Worm (Caenorhabditis elegans) whole organism, L1 larva: ENCODE results near the gene plp-2.

Source experiments
- C16A3.4 ChIP-seq: fragments of 150-350 bp; optimal IDR thresholded peaks from 2 replicates; lab custom pipeline; 2014; ENCODE audit warnings: missing biosample characterization, missing genetic modification characterization
- C34B4.2 ChIP-seq: sonication (generic microtip); optimal IDR thresholded peaks from 2 replicates; lab custom pipeline; 2017; ENCODE audit warnings: mild to moderate bottlenecking, missing genetic modification characterization, missing compliant biosample characterization
- Y116A8C.19 ChIP-seq: sonication (generic microtip); optimal IDR thresholded peaks from 2 replicates; lab custom pipeline; 2016; ENCODE audit warnings: missing compliant biosample characterization, missing genetic modification characterization, borderline replicate concordance
- aha-1 ChIP-seq: fragments of 150-350 bp; optimal IDR thresholded peaks from 2 replicates; lab custom pipeline; 2014; ENCODE audit warnings: missing biosample characterization, missing genetic modification characterization
- alr-1 ChIP-seq: fragments of 200-800 bp; sonication (Bioruptor generic); optimal IDR thresholded peaks from 2 replicates; lab custom pipeline; 2018; ENCODE audit warnings: borderline replicate concordance, mild to moderate bottlenecking, missing genetic modification characterization, missing compliant biosample characterization
- aly-2 ChIP-seq: fragments of 150-350 bp; optimal IDR thresholded peaks from 2 replicates; lab custom pipeline; 2014; ENCODE audit warnings: missing biosample characterization, missing genetic modification characterization
- blmp-1 ChIP-seq: fragments of 150-350 bp; optimal IDR thresholded peaks from 2 replicates; lab custom pipeline; 2014; ENCODE audit warnings: missing biosample characterization, missing genetic modification characterization
- ceh-63 ChIP-seq: fragments of 200-800 bp; sonication (Bioruptor generic); optimal IDR thresholded peaks from 2 replicates; lab custom pipeline; 2018; ENCODE audit warnings: mild to moderate bottlenecking, missing genetic modification characterization, missing compliant biosample characterization
- ceh-88 ChIP-seq: fragments of 200-800 bp; sonication (Bioruptor generic); IDR thresholded peaks from 2 replicates; pipeline ENCODE4 v1.3.6; 2022; ENCODE audit warnings: missing genetic modification characterization, missing compliant biosample characterization
- efl-3 ChIP-seq: fragments of 200-800 bp; sonication (Bioruptor generic); optimal IDR thresholded peaks from 2 replicates; lab custom pipeline; 2018; ENCODE audit warnings: mild to moderate bottlenecking, missing genetic modification characterization, missing compliant biosample characterization
- egl-13 ChIP-seq: sonication (generic microtip); optimal IDR thresholded peaks from 2 replicates; lab custom pipeline; 2016; ENCODE audit warnings: missing genotype, missing genetic modification reagents, missing genetic modification characterization, missing compliant biosample characterization
- elt-3 ChIP-seq, 6 experiments: fragments of 150-350 bp in 1 of 6; sonication (generic microtip); optimal IDR thresholded peaks; 2 replicates each; lab custom pipeline; 2017 to 2018; ENCODE audit warnings: missing biosample characterization in 6 of 6, missing genetic modification characterization in 6 of 6, inconsistent platforms in 1 of 6
- ets-5 ChIP-seq: fragments of 200-800 bp; sonication (Bioruptor generic); IDR thresholded peaks from 2 replicates; pipeline ENCODE4 v1.3.6; 2022; ENCODE audit warnings: missing genetic modification characterization, missing compliant biosample characterization
- fkh-10 ChIP-seq: sonication (generic microtip); optimal IDR thresholded peaks from 2 replicates; lab custom pipeline; 2017; ENCODE audit warnings: missing biosample characterization, missing genetic modification reagents, missing genetic modification characterization
- fkh-4 ChIP-seq: sonication (generic microtip); optimal IDR thresholded peaks from 2 replicates; lab custom pipeline; 2016; ENCODE audit warnings: missing compliant biosample characterization, missing genetic modification characterization, borderline replicate concordance
- hlh-4 ChIP-seq: sonication (generic microtip); optimal IDR thresholded peaks from 2 replicates; lab custom pipeline; 2016; ENCODE audit warnings: mild to moderate bottlenecking, missing genetic modification characterization, missing compliant biosample characterization
- isw-1 ChIP-seq: fragments of 200-800 bp; sonication (Bioruptor generic); IDR thresholded peaks from 2 replicates; pipeline ENCODE4 v1.3.6; 2022; ENCODE audit warnings: missing genetic modification characterization, missing compliant biosample characterization
- lin-14 ChIP-seq: fragments of 200-800 bp; sonication (Bioruptor generic); optimal IDR thresholded peaks from 2 replicates; lab custom pipeline; 2018; ENCODE audit warnings: mild to moderate bottlenecking, missing genetic modification characterization, moderate library complexity, missing compliant biosample characterization
- lin-15B ChIP-seq: fragments of 150-350 bp; sonication (generic microtip); optimal IDR thresholded peaks from 3 replicates; lab custom pipeline; 2014; ENCODE audit warnings: missing biosample characterization, missing genetic modification characterization
- lin-35 ChIP-seq, 2 experiments: fragments of 150-350 bp; optimal IDR thresholded peaks; 2 replicates each; lab custom pipeline; 2014; ENCODE audit warnings: missing biosample characterization in 2 of 2, missing genetic modification characterization in 2 of 2, missing genetic modification reagents in 2 of 2
- lir-3 ChIP-seq: sonication (generic microtip); optimal IDR thresholded peaks from 2 replicates; lab custom pipeline; 2016; ENCODE audit warnings: mild to moderate bottlenecking, missing genetic modification characterization, moderate library complexity, missing compliant biosample characterization; ENCODE audit not compliant: poor library complexity
- mef-2 ChIP-seq: fragments of 150-350 bp; optimal IDR thresholded peaks from 2 replicates; lab custom pipeline; 2014; ENCODE audit warnings: missing biosample characterization, missing genetic modification characterization
- nhr-19 ChIP-seq: fragments of 200-800 bp; sonication (Bioruptor generic); conservative IDR thresholded peaks from 2 replicates; pipeline ENCODE4 v1.3.6; 2022; ENCODE audit warnings: missing genetic modification characterization, missing compliant biosample characterization
- nhr-20 ChIP-seq: sonication (generic microtip); optimal IDR thresholded peaks from 2 replicates; lab custom pipeline; 2016; ENCODE audit warnings: mild to moderate bottlenecking, missing genetic modification characterization, missing compliant biosample characterization
- nhr-237 ChIP-seq: fragments of 150-350 bp; optimal IDR thresholded peaks from 2 replicates; lab custom pipeline; 2014; ENCODE audit warnings: missing biosample characterization, missing genetic modification characterization
- nhr-28 ChIP-seq: fragments of 150-350 bp; optimal IDR thresholded peaks from 2 replicates; lab custom pipeline; 2014; ENCODE audit warnings: missing biosample characterization, missing genetic modification characterization
- nhr-47 ChIP-seq: sonication (generic microtip); optimal IDR thresholded peaks from 2 replicates; lab custom pipeline; 2016; ENCODE audit warnings: mild to moderate bottlenecking, missing genetic modification characterization, moderate library complexity, missing compliant biosample characterization
- nhr-76 ChIP-seq: sonication (generic microtip); optimal IDR thresholded peaks from 2 replicates; lab custom pipeline; 2017; ENCODE audit warnings: missing biosample characterization, missing genetic modification characterization
- nhr-84 ChIP-seq: sonication (generic microtip); optimal IDR thresholded peaks from 2 replicates; lab custom pipeline; 2017; ENCODE audit warnings: missing biosample characterization, missing genetic modification characterization
- nhr-85 ChIP-seq: sonication (generic microtip); peaks from one replicate; lab custom pipeline; 2016; ENCODE audit warnings: missing genetic modification characterization, inconsistent platforms, missing compliant biosample characterization
- nhr-90 ChIP-seq: sonication (generic microtip); optimal IDR thresholded peaks from 2 replicates; lab custom pipeline; 2016; ENCODE audit warnings: mild to moderate bottlenecking, missing genetic modification characterization, missing compliant biosample characterization; ENCODE audit not compliant: poor library complexity
- pag-3 ChIP-seq: sonication (generic microtip); optimal IDR thresholded peaks from 2 replicates; lab custom pipeline; 2017; ENCODE audit warnings: missing genetic modification characterization, mild to moderate bottlenecking, missing compliant biosample characterization, antibody characterized with exemption, borderline replicate concordance; ENCODE audit not compliant: insufficient read depth
- rnt-1 ChIP-seq: sonication (generic microtip); optimal IDR thresholded peaks from 2 replicates; lab custom pipeline; 2016; ENCODE audit warnings: mild to moderate bottlenecking, missing genetic modification characterization, moderate library complexity, missing compliant biosample characterization
- skn-1 ChIP-seq: fragments of 150-350 bp; optimal IDR thresholded peaks from 2 replicates; lab custom pipeline; 2014; ENCODE audit warnings: missing biosample characterization, missing genetic modification characterization
- snu-23 ChIP-seq: sonication (generic microtip); optimal IDR thresholded peaks from 2 replicates; lab custom pipeline; 2016; ENCODE audit warnings: missing genetic modification characterization, missing compliant biosample characterization
- sox-4 ChIP-seq: sonication (generic microtip); optimal IDR thresholded peaks from 2 replicates; lab custom pipeline; 2016; ENCODE audit warnings: missing genetic modification characterization, missing compliant biosample characterization
- sptf-1 ChIP-seq: fragments of 150-350 bp; optimal IDR thresholded peaks from 2 replicates; lab custom pipeline; 2014; ENCODE audit warnings: missing biosample characterization, missing genetic modification characterization
- sup-37 ChIP-seq: fragments of 200-800 bp; sonication (Bioruptor generic); optimal IDR thresholded peaks from 2 replicates; lab custom pipeline; 2018; ENCODE audit warnings: mild to moderate bottlenecking, missing genetic modification characterization, missing compliant biosample characterization
- swsn-7 ChIP-seq: sonication (generic microtip); optimal IDR thresholded peaks from 2 replicates; lab custom pipeline; 2016; ENCODE audit warnings: missing genetic modification characterization, missing compliant biosample characterization
- tbx-2 ChIP-seq: sonication (generic microtip); optimal IDR thresholded peaks from 2 replicates; lab custom pipeline; 2016; ENCODE audit warnings: missing genetic modification characterization, missing compliant biosample characterization
- tlp-1 ChIP-seq: fragments of 150-350 bp; optimal IDR thresholded peaks from 2 replicates; lab custom pipeline; 2014; ENCODE audit warnings: missing biosample characterization, missing genetic modification characterization
- unc-130 ChIP-seq: fragments of 150-350 bp; optimal IDR thresholded peaks from 2 replicates; lab custom pipeline; 2017; ENCODE audit warnings: missing biosample characterization, missing genetic modification characterization, inconsistent platforms
- unc-30 ChIP-seq: sonication (generic microtip); optimal IDR thresholded peaks from 2 replicates; lab custom pipeline; 2017; ENCODE audit warnings: missing biosample characterization, missing genetic modification characterization
- unc-86 ChIP-seq: sonication (generic microtip); optimal IDR thresholded peaks from 2 replicates; lab custom pipeline; 2016; ENCODE audit warnings: missing genetic modification characterization, missing compliant biosample characterization
- unc-98 ChIP-seq: fragments of 200-800 bp; sonication (Bioruptor generic); IDR thresholded peaks from 2 replicates; pipeline ENCODE4 v1.3.6; 2022; ENCODE audit warnings: missing genetic modification characterization, missing compliant biosample characterization
- vab-15 ChIP-seq: sonication (generic microtip); optimal IDR thresholded peaks from 2 replicates; lab custom pipeline; 2017; ENCODE audit warnings: missing genotype, mild to moderate bottlenecking, missing genetic modification characterization, missing compliant biosample characterization
- zag-1 ChIP-seq: fragments of 150-350 bp; optimal IDR thresholded peaks from 2 replicates; lab custom pipeline; 2014; ENCODE audit warnings: missing biosample characterization, missing genetic modification characterization
- ztf-11 ChIP-seq, 2 experiments: sonication (generic microtip); optimal IDR thresholded peaks; 2 replicates each; lab custom pipeline; 2016 to 2017; ENCODE audit warnings: missing genetic modification characterization in 2 of 2, missing biosample characterization in 1 of 2, missing compliant biosample characterization in 1 of 2

plp-2 gene

DNA sequence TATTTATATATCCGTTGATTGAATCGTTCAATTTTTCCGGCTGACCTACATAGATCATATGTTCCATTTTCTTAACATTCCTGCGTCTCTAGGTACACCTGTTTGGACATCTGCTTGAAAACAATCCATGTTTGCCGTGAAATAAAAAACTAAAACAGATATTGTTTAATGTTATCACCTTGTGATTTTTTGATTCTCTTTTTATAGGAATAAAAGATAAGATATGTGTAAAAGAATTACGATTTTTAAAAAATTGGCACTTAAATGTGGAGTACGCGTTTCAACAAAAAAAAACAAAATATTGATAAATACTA lies 35.3 kb downstream of the plp-2 start:
- TF ChIP-seq blmp-1 (tag; lab: Kevin White, UChicago) (peak; percentile 33), lin-15B (tag; lab: Kevin White, UChicago) (no peak), lin-35 (GFP tag; optimal IDR thresholded peaks at IDR 0.05; lab: Kevin White, UChicago) (peak in 1 of 2 experiments; percentile 23), nhr-28 (tag; lab: Kevin White, UChicago) (no peak), sox-4 (tag; lab: Kevin White, UChicago) (no peak), sptf-1 (tag; lab: Kevin White, UChicago) (no peak), isw-1 (GFP tag; lab: Robert Waterston, UW) (no peak), ceh-63 (GFP tag; lab: Kevin White, UChicago) (no peak), unc-98 (GFP tag; lab: Robert Waterston, UW) (no peak), unc-30 (tag; lab: Kevin White, UChicago) (no peak), elt-3 (tag; optimal IDR thresholded peaks at IDR 0.05; lab: Kevin White, UChicago) (peak in 1 of 6 experiments; percentile 72), nhr-85 (tag; lab: Kevin White, UChicago) (peak; percentile 73)

DNA sequence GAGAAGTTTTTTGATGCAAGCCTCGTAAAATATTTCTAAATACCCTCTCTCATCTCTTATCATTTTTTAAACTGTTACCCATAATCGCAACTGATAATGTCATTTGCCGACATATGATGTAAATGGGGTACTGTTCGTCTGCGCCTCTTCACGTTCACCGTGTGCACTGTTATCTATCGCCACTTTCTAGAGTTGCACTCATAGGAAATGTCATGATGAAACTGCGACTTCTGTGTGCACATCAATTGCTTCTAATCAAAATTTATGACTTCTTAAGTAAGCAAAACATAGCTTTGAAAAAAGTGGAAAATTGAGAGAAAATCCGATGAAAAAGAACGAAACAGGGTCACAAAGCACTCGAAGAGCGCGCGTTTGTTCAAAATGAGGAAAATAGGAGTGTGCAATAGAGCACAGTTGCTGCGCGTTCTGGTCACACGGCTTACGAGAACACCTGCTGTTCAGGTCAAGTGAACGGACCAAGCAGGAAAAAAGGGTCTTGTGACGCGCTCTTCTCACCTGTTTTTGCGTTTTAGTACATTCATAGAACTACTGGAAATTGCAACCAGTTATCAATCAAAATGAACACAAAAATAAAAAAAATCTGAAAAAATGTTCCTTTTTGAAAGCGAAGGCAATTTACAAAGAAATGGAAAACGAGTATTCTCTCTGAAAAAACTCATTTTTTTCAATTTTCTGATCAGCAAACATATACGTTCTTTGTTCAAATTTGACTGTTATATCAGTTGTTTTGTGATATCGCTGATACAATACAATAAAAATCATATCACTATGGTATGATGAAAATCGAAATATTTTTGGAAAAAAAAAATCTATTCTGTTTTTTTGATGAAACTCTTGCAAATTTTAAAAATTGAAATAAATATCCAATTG lies 35.9 kb downstream of the plp-2 start:
- TF ChIP-seq unc-130 (tag; lab: Kevin White, UChicago): no peak
- TF ChIP-seq nhr-28 (tag; lab: Kevin White, UChicago): no peak
- peak; percentile 84 for TF ChIP-seq lin-14 (GFP tag; lab: Kevin White, UChicago)
- peak; percentile 28 for TF ChIP-seq C16A3.4
- peak; percentile 3 to 41 for TF ChIP-seq lin-35 (GFP tag; optimal IDR thresholded peaks at IDR 0.05; lab: Kevin White, UChicago)
- no peak for TF ChIP-seq C34B4.2 (tag; lab: Kevin White, UChicago)
- no peak for TF ChIP-seq nhr-84
- no peak for TF ChIP-seq ztf-11 (tag; optimal IDR thresholded peaks at IDR 0.05; lab: Kevin White, UChicago)
- no peak for TF ChIP-seq zag-1 (tag; lab: Kevin White, UChicago)
- TF ChIP-seq sptf-1 (tag; lab: Kevin White, UChicago): no peak
- no peak for TF ChIP-seq nhr-76 (tag; lab: Kevin White, UChicago)
- TF ChIP-seq fkh-4 (tag; lab: Kevin White, UChicago): no peak
- no peak for TF ChIP-seq efl-3 (GFP tag; lab: Kevin White, UChicago)
- no peak for TF ChIP-seq egl-13
- TF ChIP-seq fkh-10 (GFP tag; lab: Kevin White, UChicago): no peak
- TF ChIP-seq snu-23: no peak
- TF ChIP-seq tlp-1 (tag; lab: Kevin White, UChicago): peak; percentile 82
- no peak for TF ChIP-seq lir-3 (tag; lab: Kevin White, UChicago)
- TF ChIP-seq aha-1 (tag; lab: Kevin White, UChicago): no peak
- TF ChIP-seq elt-3 (tag; optimal IDR thresholded peaks at IDR 0.05; lab: Kevin White, UChicago): no peak
- no peak for TF ChIP-seq pag-3 (tag; lab: Kevin White, UChicago)
- no peak for TF ChIP-seq sup-37 (GFP tag; lab: Kevin White, UChicago)
- TF ChIP-seq nhr-19 (GFP tag; lab: Robert Waterston, UW): 0 out of 2 replicates have a peak, but pooled peaks have one; percentile 3
- no peak for TF ChIP-seq isw-1 (GFP tag; lab: Robert Waterston, UW)
- TF ChIP-seq nhr-20 (tag; lab: Kevin White, UChicago): peak; percentile 34
- peak; percentile 59 for TF ChIP-seq nhr-90
- TF ChIP-seq nhr-47: no peak
- TF ChIP-seq Y116A8C.19 (tag; lab: Kevin White, UChicago): no peak
- TF ChIP-seq sox-4 (tag; lab: Kevin White, UChicago): no peak
- no peak for TF ChIP-seq alr-1 (tag; lab: Kevin White, UChicago)
- TF ChIP-seq hlh-4: no peak
- TF ChIP-seq rnt-1 (tag; lab: Kevin White, UChicago): peak; percentile 27
- no peak for TF ChIP-seq swsn-7
- no peak for TF ChIP-seq tbx-2 (tag; lab: Kevin White, UChicago)
- no peak for TF ChIP-seq nhr-237 (tag; lab: Kevin White, UChicago)
- TF ChIP-seq mef-2 (tag; lab: Kevin White, UChicago): no peak
- TF ChIP-seq vab-15 (tag; lab: Kevin White, UChicago): no peak
- TF ChIP-seq ceh-88 (GFP tag; lab: Robert Waterston, UW): no peak
- peak; percentile 20 for TF ChIP-seq skn-1
- no peak for TF ChIP-seq aly-2 (tag; lab: Kevin White, UChicago)
- peak; percentile 35 for TF ChIP-seq lin-15B (tag; lab: Kevin White, UChicago)
- TF ChIP-seq unc-86 (tag; lab: Kevin White, UChicago): no peak
- TF ChIP-seq ets-5 (GFP tag; lab: Robert Waterston, UW): no peak
